In genomic region chr2L:2485272-2485671, dm6 we compare ENCODE assay signal across 4 fruit fly cellular contexts.
TF ChIP-seq lines count a peak whose summit lies in the region.

No protein-coding gene starts in this region.

- no peak for TF ChIP-seq CTCF in whole organism, embryonic (GFP tag; optimal IDR thresholded peaks at IDR 0.05; lab: Kevin White, UChicago)

TF ChIP-seq in whole organism, embryonic, 481 proteins besides CTCF, POLR2A, EP300 and RAD21:
- TF ChIP-seq CG6813 (GFP tag; optimal IDR thresholded peaks at IDR 0.05; lab: Kevin White, UChicago) (no peak), Dip3 (GFP tag; optimal IDR thresholded peaks at IDR 0.05; lab: Kevin White, UChicago) (no peak), gsb-n (tag; optimal IDR thresholded peaks at IDR 0.05; lab: Kevin White, UChicago) (no peak), CG17359 (tag; optimal IDR thresholded peaks at IDR 0.05; lab: Kevin White, UChicago) (no peak), CG31441 (GFP tag; IDR thresholded peaks at IDR 0.05; lab: Robert Waterston, UW) (no peak), H2.0 (GFP tag; IDR thresholded peaks at IDR 0.05; lab: Robert Waterston, UW) (no peak), CG8388 (GFP tag; optimal IDR thresholded peaks at IDR 0.05; lab: Kevin White, UChicago) (peak; percentile 2), CG2202 (tag; optimal IDR thresholded peaks at IDR 0.05; lab: Kevin White, UChicago) (no peak), bsh (GFP tag; optimal IDR thresholded peaks at IDR 0.05; lab: Kevin White, UChicago) (peak in 1 of 2 experiments; percentile 31), CG9876 (GFP tag; optimal IDR thresholded peaks at IDR 0.05; lab: Kevin White, UChicago) (no peak), salm (tag; optimal IDR thresholded peaks at IDR 0.05; lab: Kevin White, UChicago) (no peak)

TF ChIP-seq in whole organism, prepupa, 60 proteins besides CTCF, POLR2A, EP300 and RAD21 (continues in another document):
- TF ChIP-seq Eip78C (GFP tag; lab: Kevin White, UChicago) = peak; percentile 84
- TF ChIP-seq acj6 (GFP tag; optimal IDR thresholded peaks at IDR 0.05; lab: Kevin White, UChicago) = peak; percentile 32
- TF ChIP-seq svp (GFP tag; lab: Kevin White, UChicago) = peak; percentile 78
- peak; percentile 50 for TF ChIP-seq Met (GFP tag; optimal IDR thresholded peaks at IDR 0.05; lab: Kevin White, UChicago)
- peak; percentile 25 for TF ChIP-seq CG34406 (GFP tag; optimal IDR thresholded peaks at IDR 0.05; lab: Kevin White, UChicago)
- peak; percentile 53 for TF ChIP-seq CG1621 (tag; optimal IDR thresholded peaks at IDR 0.05; lab: Kevin White, UChicago)
- TF ChIP-seq CG9139 (GFP tag; optimal IDR thresholded peaks at IDR 0.05; lab: Kevin White, UChicago) = no peak
- TF ChIP-seq CG6276 (GFP tag; optimal IDR thresholded peaks at IDR 0.05; lab: Kevin White, UChicago) = no peak
- peak; percentile 47 for TF ChIP-seq esn (GFP tag; optimal IDR thresholded peaks at IDR 0.05; lab: Kevin White, UChicago)
- TF ChIP-seq CG11902 (GFP tag; optimal IDR thresholded peaks at IDR 0.05; lab: Kevin White, UChicago) = no peak
- TF ChIP-seq Blimp-1 (GFP tag; optimal IDR thresholded peaks at IDR 0.05; lab: Kevin White, UChicago) = no peak
- TF ChIP-seq dsx (GFP tag; optimal IDR thresholded peaks at IDR 0.05; lab: Kevin White, UChicago; ENCODE audit: poor library complexity, severe bottlenecking) = peak; percentile 53
- TF ChIP-seq Ets21C (GFP tag; optimal IDR thresholded peaks at IDR 0.05; lab: Kevin White, UChicago) = no peak
- TF ChIP-seq Gug (GFP tag; IDR thresholded peaks at IDR 0.05; lab: Robert Waterston, UW) = no peak
- no peak for TF ChIP-seq CG16779 (tag; optimal IDR thresholded peaks at IDR 0.05; lab: Kevin White, UChicago)
- TF ChIP-seq CG8319 (GFP tag; optimal IDR thresholded peaks at IDR 0.05; lab: Kevin White, UChicago) = no peak
- TF ChIP-seq CG8632 (GFP tag; optimal IDR thresholded peaks at IDR 0.05; lab: Kevin White, UChicago) = no peak
- peak; percentile 58 for TF ChIP-seq CG3032 (tag; optimal IDR thresholded peaks at IDR 0.05; lab: Kevin White, UChicago)
- peak; percentile 61 for TF ChIP-seq topi (GFP tag; optimal IDR thresholded peaks at IDR 0.05; lab: Kevin White, UChicago)
- TF ChIP-seq CG6792 (GFP tag; optimal IDR thresholded peaks at IDR 0.05; lab: Kevin White, UChicago) = peak; percentile 11
- no peak for TF ChIP-seq Sox15 (GFP tag; optimal IDR thresholded peaks at IDR 0.05; lab: Kevin White, UChicago)
- TF ChIP-seq OdsH (GFP tag; optimal IDR thresholded peaks at IDR 0.05; lab: Kevin White, UChicago) = peak; percentile 14
- TF ChIP-seq pdm3 (GFP tag; optimal IDR thresholded peaks at IDR 0.05; lab: Kevin White, UChicago) = peak; percentile 28
- TF ChIP-seq lz (GFP tag; optimal IDR thresholded peaks at IDR 0.05; lab: Kevin White, UChicago) = peak; percentile 40
- no peak for TF ChIP-seq Lpt (GFP tag; optimal IDR thresholded peaks at IDR 0.05; lab: Kevin White, UChicago)
- peak; percentile 51 for TF ChIP-seq fd59A (GFP tag; optimal IDR thresholded peaks at IDR 0.05; lab: Kevin White, UChicago)
- TF ChIP-seq CG4318 (GFP tag; optimal IDR thresholded peaks at IDR 0.05; lab: Kevin White, UChicago) = no peak
- peak; percentile 51 for TF ChIP-seq cyc (GFP tag; optimal IDR thresholded peaks at IDR 0.05; lab: Kevin White, UChicago)

TF ChIP-seq in whole organism, pupa, 21 proteins besides CTCF, POLR2A, EP300 and RAD21:
- TF ChIP-seq CG15710 (tag; optimal IDR thresholded peaks at IDR 0.05; lab: Kevin White, UChicago) (peak; percentile 60), CG8301 (tag; optimal IDR thresholded peaks at IDR 0.05; lab: Kevin White, UChicago) (peak; percentile 29), CG14655 (GFP tag; optimal IDR thresholded peaks at IDR 0.05; lab: Kevin White, UChicago) (peak; percentile 57), CG8159 (tag; optimal IDR thresholded peaks at IDR 0.05; lab: Kevin White, UChicago) (peak; percentile 66), CG32121 (GFP tag; IDR thresholded peaks at IDR 0.05; lab: Robert Waterston, UW) (no peak), Pif1B (GFP tag; optimal IDR thresholded peaks at IDR 0.05; lab: Kevin White, UChicago) (peak; percentile 38), CG34367 (tag; optimal IDR thresholded peaks at IDR 0.05; lab: Kevin White, UChicago) (peak; percentile 64), CG9948 (tag; optimal IDR thresholded peaks at IDR 0.05; lab: Kevin White, UChicago) (peak; percentile 48), CG17806 (tag; optimal IDR thresholded peaks at IDR 0.05; lab: Kevin White, UChicago) (peak; percentile 62), CG10348 (GFP tag; IDR thresholded peaks at IDR 0.05; lab: Robert Waterston, UW) (no peak), Pif1A (GFP tag; optimal IDR thresholded peaks at IDR 0.05; lab: Kevin White, UChicago) (peak; percentile 25)
TF ChIP-seq in whole organism, pupa: peak in this region for 9.

TF ChIP-seq in whole organism, wandering third instar larva, 38 proteins besides CTCF, POLR2A, EP300 and RAD21:
- no peak for TF ChIP-seq Vsx2 (GFP tag; optimal IDR thresholded peaks at IDR 0.05; lab: Kevin White, UChicago; ENCODE audit: partially characterized antibody)
- TF ChIP-seq brk (GFP tag; optimal IDR thresholded peaks at IDR 0.05; lab: Kevin White, UChicago) = no peak
- peak; percentile 49 for TF ChIP-seq h (GFP tag; optimal IDR thresholded peaks at IDR 0.05; lab: Kevin White, UChicago)
- no peak for TF ChIP-seq Hr83 (GFP tag; optimal IDR thresholded peaks at IDR 0.05; lab: Kevin White, UChicago; ENCODE audit: poor library complexity, severe bottlenecking)
- no peak for TF ChIP-seq jim (GFP tag; optimal IDR thresholded peaks at IDR 0.05; lab: Kevin White, UChicago)
- TF ChIP-seq rgr (GFP tag; optimal IDR thresholded peaks at IDR 0.05; lab: Kevin White, UChicago) = peak; percentile 34
- no peak for TF ChIP-seq Rel (GFP tag; optimal IDR thresholded peaks at IDR 0.05; lab: Kevin White, UChicago)
- TF ChIP-seq Rel (tag; optimal IDR thresholded peaks at IDR 0.05; lab: Kevin White, UChicago) = no peak
- TF ChIP-seq fru (GFP tag; optimal IDR thresholded peaks at IDR 0.05; lab: Kevin White, UChicago) = peak; percentile 28
- TF ChIP-seq pan (optimal IDR thresholded peaks at IDR 0.05; lab: Kevin White, UChicago) = no peak
- no peak for TF ChIP-seq N (GFP tag; optimal IDR thresholded peaks at IDR 0.05; lab: Kevin White, UChicago)
- TF ChIP-seq Mio (GFP tag; optimal IDR thresholded peaks at IDR 0.05; lab: Kevin White, UChicago) = no peak
- no peak for TF ChIP-seq CG32264 (GFP tag; optimal IDR thresholded peaks at IDR 0.05; lab: Kevin White, UChicago)
- peak in 1 of 2 experiments; percentile 29 for TF ChIP-seq foxo (GFP tag; optimal IDR thresholded peaks at IDR 0.05; lab: Kevin White, UChicago)
- TF ChIP-seq Hnf4 (GFP tag; optimal IDR thresholded peaks at IDR 0.05; lab: Kevin White, UChicago) = no peak
- TF ChIP-seq Abd-B (GFP tag; optimal IDR thresholded peaks at IDR 0.05; lab: Kevin White, UChicago) = no peak
- no peak for TF ChIP-seq GATAd (GFP tag; optimal IDR thresholded peaks at IDR 0.05; lab: Kevin White, UChicago)
- no peak for TF ChIP-seq OdsH (GFP tag; optimal IDR thresholded peaks at IDR 0.05; lab: Kevin White, UChicago)
- TF ChIP-seq woc (GFP tag; optimal IDR thresholded peaks at IDR 0.05; lab: Kevin White, UChicago) = no peak
- TF ChIP-seq Sp1 (GFP tag; optimal IDR thresholded peaks at IDR 0.05; lab: Kevin White, UChicago) = no peak
- TF ChIP-seq ey (GFP tag; optimal IDR thresholded peaks at IDR 0.05; lab: Kevin White, UChicago) = peak; percentile 27
- no peak for TF ChIP-seq dsf (GFP tag; optimal IDR thresholded peaks at IDR 0.05; lab: Kevin White, UChicago; ENCODE audit: borderline replicate concordance)

Comparison
In these comparisons a context has a peak if more than half of its experiments do, and no peak if none do; other contexts are left out.
1. Of the 7 proteins assayed by ChIP-seq in both whole organism, embryonic and whole organism, prepupa: peak only in whole organism, embryonic: none; only in whole organism, prepupa: Hr39 and Sox102F; in both: none; in neither: 5.